Fruit fly (Drosophila melanogaster) whole organism, prepupa: ENCODE measurements around the gene CG43293.
A peak's percentile ranks its signal among the peaks of the same experiment; 100 is the strongest.

ENCODE experiments used
- Blimp-1 ChIP-seq: fragments of 200-800 bp; sonication (Bioruptor generic); optimal IDR thresholded peaks from 3 replicates; lab custom pipeline; 2017; ENCODE audit warnings: missing biosample characterization, missing genetic modification characterization, mild to moderate bottlenecking, moderate library complexity, missing genetic modification reagents
- CG10631 ChIP-seq: fragments of 200-800 bp; sonication (Bioruptor generic); optimal IDR thresholded peaks from 2 replicates; lab custom pipeline; 2016; ENCODE audit warnings: missing biosample characterization, missing genetic modification characterization
- CG11762 ChIP-seq: fragments of 200-800 bp; sonication (Bioruptor generic); optimal IDR thresholded peaks from 3 replicates; lab custom pipeline; 2016; ENCODE audit warnings: missing biosample characterization, missing genetic modification characterization; ENCODE audit not compliant: insufficient read depth
- CG11902 ChIP-seq: fragments of 200-800 bp; sonication (Bioruptor generic); optimal IDR thresholded peaks from 3 replicates; lab custom pipeline; 2016; ENCODE audit warnings: missing biosample characterization, missing genetic modification characterization
- CG15336 ChIP-seq: fragments of 200-800 bp; sonication (Bioruptor generic); IDR thresholded peaks from 2 replicates; pipeline ENCODE4 v1.3.6; 2022; ENCODE audit warnings: missing biosample characterization, missing genetic modification characterization
- CG1621 ChIP-seq: fragments of 200-800 bp; sonication (Bioruptor generic); optimal IDR thresholded peaks from 3 replicates; lab custom pipeline; 2018; ENCODE audit warnings: missing biosample characterization, mild to moderate bottlenecking, missing genetic modification characterization
- CG16779 ChIP-seq: fragments of 200-800 bp; sonication (Bioruptor generic); optimal IDR thresholded peaks from 3 replicates; lab custom pipeline; 2017; ENCODE audit warnings: missing biosample characterization, mild to moderate bottlenecking, missing genetic modification characterization
- CG3032 ChIP-seq: fragments of 200-800 bp; optimal IDR thresholded peaks from 2 replicates; lab custom pipeline; 2019; ENCODE audit warnings: missing biosample characterization, mild to moderate bottlenecking, missing genetic modification characterization, moderate library complexity
- CG31627 ChIP-seq: fragments of 200-800 bp; sonication (Bioruptor generic); optimal IDR thresholded peaks from 3 replicates; lab custom pipeline; 2016; ENCODE audit warnings: missing biosample characterization, missing genetic modification characterization
- CG32006 ChIP-seq: fragments of 200-800 bp; sonication (Bioruptor generic); optimal IDR thresholded peaks from 3 replicates; lab custom pipeline; 2017; ENCODE audit warnings: missing biosample characterization, mild to moderate bottlenecking, missing genetic modification characterization
- CG4318 ChIP-seq: fragments of 200-800 bp; sonication (Bioruptor generic); optimal IDR thresholded peaks from 3 replicates; lab custom pipeline; 2017; ENCODE audit warnings: missing biosample characterization, mild to moderate bottlenecking, missing genetic modification characterization
- CG6276 ChIP-seq: fragments of 200-800 bp; sonication (Bioruptor generic); optimal IDR thresholded peaks from 2 replicates; lab custom pipeline; 2017; ENCODE audit warnings: missing biosample characterization, mild to moderate bottlenecking, missing genetic modification characterization
- CG6808 ChIP-seq: fragments of 200-800 bp; sonication (Bioruptor generic); optimal IDR thresholded peaks from 3 replicates; lab custom pipeline; 2017; ENCODE audit warnings: missing biosample characterization, missing genetic modification characterization, mild to moderate bottlenecking, moderate library complexity, missing genetic modification reagents
- CG6854 ChIP-seq: fragments of 200-800 bp; sonication (Bioruptor generic); optimal IDR thresholded peaks from 2 replicates; lab custom pipeline; 2017; ENCODE audit warnings: missing biosample characterization, mild to moderate bottlenecking, missing genetic modification characterization
- CG7368 ChIP-seq: fragments of 200-800 bp; sonication (Bioruptor generic); optimal IDR thresholded peaks from 3 replicates; lab custom pipeline; 2016; ENCODE audit warnings: missing biosample characterization, missing genetic modification characterization
- CG8119 ChIP-seq: fragments of 200-800 bp; sonication (Bioruptor generic); IDR thresholded peaks from 3 replicates; pipeline ENCODE4 v1.3.6; 2022; ENCODE audit warnings: missing biosample characterization, missing genetic modification characterization
- CG8632 ChIP-seq: fragments of 200-800 bp; sonication (Bioruptor generic); optimal IDR thresholded peaks from 3 replicates; lab custom pipeline; 2016; ENCODE audit warnings: missing biosample characterization, missing genetic modification characterization
- CG9139 ChIP-seq: fragments of 200-800 bp; sonication (Bioruptor generic); optimal IDR thresholded peaks from 3 replicates; lab custom pipeline; 2017; ENCODE audit warnings: missing biosample characterization, mild to moderate bottlenecking, missing genetic modification characterization
- Eip75B ChIP-seq: fragments of 200-800 bp; sonication (Bioruptor generic); optimal IDR thresholded peaks from 3 replicates; lab custom pipeline; 2016; ENCODE audit warnings: missing biosample characterization, missing genetic modification characterization
- Eip78C ChIP-seq: fragments of 200-800 bp; sonication (Bioruptor generic); peaks from one replicate; lab custom pipeline; 2016; ENCODE audit warnings: missing biosample characterization, missing genetic modification characterization
- Eip93F ChIP-seq: fragments of 200-800 bp; sonication (Bioruptor generic); optimal IDR thresholded peaks from 2 replicates; lab custom pipeline; 2016; ENCODE audit warnings: missing biosample characterization, mild to moderate bottlenecking, missing genetic modification characterization
- Ets21C ChIP-seq: fragments of 200-800 bp; sonication (Bioruptor generic); optimal IDR thresholded peaks from 3 replicates; lab custom pipeline; 2016; ENCODE audit warnings: missing biosample characterization, missing genetic modification characterization
- Ets96B ChIP-seq: fragments of 200-800 bp; optimal IDR thresholded peaks from 2 replicates; lab custom pipeline; 2019; ENCODE audit warnings: missing biosample characterization, mild to moderate bottlenecking, missing genetic modification characterization, moderate library complexity
- Hr38 ChIP-seq: sonication (Bioruptor generic); optimal IDR thresholded peaks from 2 replicates; lab custom pipeline; 2016; ENCODE audit warnings: missing biosample characterization, missing genetic modification characterization
- Hr39 ChIP-seq: fragments of 200-800 bp; sonication (Bioruptor generic); optimal IDR thresholded peaks from 2 replicates; lab custom pipeline; 2016; ENCODE audit warnings: missing biosample characterization, missing genetic modification characterization
- Hr4 ChIP-seq: fragments of 200-800 bp; sonication (Bioruptor generic); optimal IDR thresholded peaks from 3 replicates; lab custom pipeline; 2016; ENCODE audit warnings: missing biosample characterization, missing genetic modification characterization
- Lpt ChIP-seq: fragments of 200-800 bp; sonication (Bioruptor generic); optimal IDR thresholded peaks from 3 replicates; lab custom pipeline; 2016; ENCODE audit warnings: missing biosample characterization, missing genetic modification characterization
- Met ChIP-seq: fragments of 200-800 bp; sonication (Bioruptor generic); optimal IDR thresholded peaks from 3 replicates; lab custom pipeline; 2016; ENCODE audit warnings: missing biosample characterization, missing genetic modification characterization
- Smox ChIP-seq: fragments of 200-800 bp; sonication (Bioruptor generic); optimal IDR thresholded peaks from 3 replicates; lab custom pipeline; 2016; ENCODE audit warnings: missing biosample characterization, missing genetic modification characterization
- Sox102F ChIP-seq: fragments of 200-800 bp; sonication (Bioruptor generic); optimal IDR thresholded peaks from 2 replicates; lab custom pipeline; 2016; ENCODE audit warnings: missing biosample characterization, mild to moderate bottlenecking, missing genetic modification characterization
- Sox14 ChIP-seq: fragments of 200-800 bp; sonication (Bioruptor generic); optimal IDR thresholded peaks from 3 replicates; lab custom pipeline; 2016; ENCODE audit warnings: missing biosample characterization, missing genetic modification characterization
- Sox15 ChIP-seq: fragments of 200-800 bp; sonication (Bioruptor generic); optimal IDR thresholded peaks from 3 replicates; lab custom pipeline; 2016; ENCODE audit warnings: missing biosample characterization, missing genetic modification characterization
- achi ChIP-seq: fragments of 200-800 bp; sonication (Bioruptor generic); optimal IDR thresholded peaks from 3 replicates; lab custom pipeline; 2016; ENCODE audit warnings: missing biosample characterization, missing genetic modification characterization
- acj6 ChIP-seq: fragments of 200-800 bp; sonication (Bioruptor generic); optimal IDR thresholded peaks from 3 replicates; lab custom pipeline; 2016; ENCODE audit warnings: missing biosample characterization, missing genetic modification characterization
- cyc ChIP-seq: fragments of 200-800 bp; sonication (Bioruptor generic); optimal IDR thresholded peaks from 3 replicates; lab custom pipeline; 2016; ENCODE audit warnings: missing biosample characterization, missing genetic modification characterization
- dac ChIP-seq: fragments of 200-800 bp; sonication (Bioruptor generic); optimal IDR thresholded peaks from 2 replicates; lab custom pipeline; 2017; ENCODE audit warnings: missing biosample characterization, mild to moderate bottlenecking, missing genetic modification characterization
- dsx ChIP-seq: fragments of 200-800 bp; optimal IDR thresholded peaks from 3 replicates; lab custom pipeline; 2019; ENCODE audit warnings: missing biosample characterization, mild to moderate bottlenecking, missing genetic modification characterization, moderate library complexity; ENCODE audit not compliant: poor library complexity, severe bottlenecking
- fd59A ChIP-seq: fragments of 200-800 bp; sonication (Bioruptor generic); optimal IDR thresholded peaks from 2 replicates; lab custom pipeline; 2017; ENCODE audit warnings: missing biosample characterization, mild to moderate bottlenecking, missing genetic modification characterization, missing genetic modification reagents
- fd85E ChIP-seq: fragments of 200-800 bp; sonication (Bioruptor generic); optimal IDR thresholded peaks from 3 replicates; lab custom pipeline; 2016; ENCODE audit warnings: missing biosample characterization, missing genetic modification characterization
- fkh ChIP-seq: fragments of 200-800 bp; sonication (Bioruptor generic); optimal IDR thresholded peaks from 3 replicates; lab custom pipeline; 2017; ENCODE audit warnings: missing biosample characterization, mild to moderate bottlenecking, missing genetic modification characterization, moderate library complexity
- net ChIP-seq: fragments of 200-800 bp; sonication (Bioruptor generic); optimal IDR thresholded peaks from 3 replicates; lab custom pipeline; 2016; ENCODE audit warnings: missing biosample characterization, missing genetic modification characterization
- pdm3 ChIP-seq: fragments of 200-800 bp; sonication (Bioruptor generic); optimal IDR thresholded peaks from 3 replicates; lab custom pipeline; 2016; ENCODE audit warnings: missing biosample characterization, missing genetic modification characterization
- salr ChIP-seq, 2 experiments: fragments of 200-800 bp; sonication (Bioruptor generic); optimal IDR thresholded peaks; 3 replicates each; lab custom pipeline; 2016 to 2018; ENCODE audit warnings: missing biosample characterization in 2 of 2, missing genetic modification characterization in 2 of 2, mild to moderate bottlenecking in 1 of 2
- ss ChIP-seq, 2 experiments: fragments of 200-800 bp; sonication (Bioruptor generic); optimal IDR thresholded peaks; 2 replicates in 1 of 2; 3 replicates in 1 of 2; lab custom pipeline; 2017 to 2018; ENCODE audit warnings: mild to moderate bottlenecking in 2 of 2, missing biosample characterization in 2 of 2, missing genetic modification characterization in 2 of 2, moderate library complexity in 1 of 2
- svp ChIP-seq: fragments of 200-800 bp; sonication (Bioruptor generic); peaks from one replicate; lab custom pipeline; 2016; ENCODE audit warnings: missing biosample characterization, missing genetic modification characterization
- topi ChIP-seq: fragments of 200-800 bp; sonication (Bioruptor generic); optimal IDR thresholded peaks from 3 replicates; lab custom pipeline; 2016; ENCODE audit warnings: missing biosample characterization, missing genetic modification characterization

Gene CG43293

dm6 chr3L:6217806-6218205, 32.8 kb downstream of the CG43293 start, which contains the start of gene LanA (continued):
- TF ChIP-seq fd59A (GFP tag; lab: Kevin White, UChicago) (no peak), salr (GFP tag; optimal IDR thresholded peaks at IDR 0.05; lab: Kevin White, UChicago) (no peak), CG6276 (GFP tag; lab: Kevin White, UChicago) (no peak), Sox102F (GFP tag; lab: Kevin White, UChicago) (peak; percentile 35), svp (GFP tag; lab: Kevin White, UChicago) (peak; percentile 67), CG10631 (GFP tag; lab: Kevin White, UChicago) (no peak), CG1621 (tag; lab: Kevin White, UChicago) (no peak), cyc (GFP tag; lab: Kevin White, UChicago) (no peak), Hr38 (no peak), Smox (no peak), Eip78C (GFP tag; lab: Kevin White, UChicago) (no peak), CG4318 (GFP tag; lab: Kevin White, UChicago) (no peak), Hr39 (GFP tag; lab: Kevin White, UChicago) (no peak), achi (GFP tag; lab: Kevin White, UChicago) (peak; percentile 7), Hr4 (GFP tag; lab: Kevin White, UChicago) (no peak), Lpt (GFP tag; lab: Kevin White, UChicago) (no peak), Met (GFP tag; lab: Kevin White, UChicago) (no peak), CG11762 (GFP tag; lab: Kevin White, UChicago) (no peak), pdm3 (no peak), Blimp-1 (GFP tag; lab: Kevin White, UChicago) (peak; percentile 67), Sox14 (no peak), CG16779 (tag; lab: Kevin White, UChicago) (no peak), dsx (GFP tag; lab: Kevin White, UChicago) (no peak), Ets21C (GFP tag; lab: Kevin White, UChicago) (no peak), net (no peak)
- TF ChIP-seq, all 60 proteins: peak for 10

- peak; percentile 49; the same call in 2 of the 3 replicates for TF ChIP-seq CG8119
- no peak for TF ChIP-seq Met (GFP tag; lab: Kevin White, UChicago)
- no peak for TF ChIP-seq Ets21C (GFP tag; lab: Kevin White, UChicago)
- no peak for TF ChIP-seq cyc (GFP tag; lab: Kevin White, UChicago)
- peak; percentile 14 for TF ChIP-seq dsx (GFP tag; lab: Kevin White, UChicago)
- no peak for TF ChIP-seq Hr39 (GFP tag; lab: Kevin White, UChicago)
- peak; percentile 64 to 66 for TF ChIP-seq ss (GFP tag; optimal IDR thresholded peaks at IDR 0.05; lab: Kevin White, UChicago)
- TF ChIP-seq Ets96B (tag; lab: Kevin White, UChicago): peak; percentile 21
- no peak for TF ChIP-seq salr (GFP tag; optimal IDR thresholded peaks at IDR 0.05; lab: Kevin White, UChicago)
- TF ChIP-seq Smox: no peak
- no peak for TF ChIP-seq pdm3
- TF ChIP-seq Eip75B (GFP tag; lab: Kevin White, UChicago): peak; percentile 22
- no peak for TF ChIP-seq CG7368 (GFP tag; lab: Kevin White, UChicago)
- TF ChIP-seq Sox15 (GFP tag; lab: Kevin White, UChicago): no peak
- TF ChIP-seq CG31627 (GFP tag; lab: Kevin White, UChicago): no peak
- no peak for TF ChIP-seq topi (GFP tag; lab: Kevin White, UChicago)
- peak; percentile 66; the same call in 1 of the 2 replicates for TF ChIP-seq CG15336 (GFP tag; lab: Robert Waterston, UW)
- no peak for TF ChIP-seq CG32006 (GFP tag; lab: Kevin White, UChicago)
- TF ChIP-seq Sox102F (GFP tag; lab: Kevin White, UChicago): peak; percentile 8
- no peak for TF ChIP-seq acj6 (GFP tag; lab: Kevin White, UChicago)
- TF ChIP-seq svp (GFP tag; lab: Kevin White, UChicago): no peak
- TF ChIP-seq CG11762 (GFP tag; lab: Kevin White, UChicago): no peak
- peak; percentile 50 for TF ChIP-seq net
- no peak for TF ChIP-seq CG10631 (GFP tag; lab: Kevin White, UChicago)
- no peak for TF ChIP-seq Eip93F (GFP tag; lab: Kevin White, UChicago)
- peak; percentile 1 for TF ChIP-seq CG6276 (GFP tag; lab: Kevin White, UChicago)
- TF ChIP-seq CG8632: no peak
- TF ChIP-seq Blimp-1 (GFP tag; lab: Kevin White, UChicago): no peak
- peak; percentile 61 for TF ChIP-seq CG1621 (tag; lab: Kevin White, UChicago)
- TF ChIP-seq CG11902 (GFP tag; lab: Kevin White, UChicago): no peak
- peak; percentile 45 for TF ChIP-seq CG6808 (GFP tag; lab: Kevin White, UChicago)
- TF ChIP-seq CG3032 (tag; lab: Kevin White, UChicago): no peak
- no peak for TF ChIP-seq fd85E (GFP tag; lab: Kevin White, UChicago)
- TF ChIP-seq fkh (GFP tag; lab: Kevin White, UChicago): peak; percentile 81
- peak; percentile 68 for TF ChIP-seq CG6854 (GFP tag; lab: Kevin White, UChicago)
- no peak for TF ChIP-seq Hr4 (GFP tag; lab: Kevin White, UChicago)
- TF ChIP-seq Hr38: no peak
- TF ChIP-seq CG9139 (GFP tag; lab: Kevin White, UChicago): peak; percentile 55
- TF ChIP-seq dac (GFP tag; lab: Kevin White, UChicago): no peak
These were observed 33.6 kb downstream of the CG43293 start for dm6 chr3L:6218517-6219155.
